Worm (Caenorhabditis elegans) whole organism, L3 larva: Measurements from ENCODE around the gene Y66C5A.1.

Source experiments
- ZK546.5 ChIP-seq: sonication (generic microtip); optimal IDR thresholded peaks from 2 replicates; lab custom pipeline; 2017; ENCODE audit warnings: missing biosample characterization, missing genetic modification characterization
- daf-12 ChIP-seq: fragments of 150-350 bp; optimal IDR thresholded peaks from 2 replicates; lab custom pipeline; 2014; ENCODE audit warnings: missing biosample characterization, missing genetic modification reagents, missing genetic modification characterization
- elt-1 ChIP-seq: fragments of 150-350 bp; optimal IDR thresholded peaks from 2 replicates; lab custom pipeline; 2014; ENCODE audit warnings: missing biosample characterization, missing genetic modification characterization
- nhr-67 ChIP-seq: fragments of 150-350 bp; optimal IDR thresholded peaks from 2 replicates; lab custom pipeline; 2014; ENCODE audit warnings: missing biosample characterization, missing genetic modification characterization
- pqm-1 ChIP-seq: fragments of 150-350 bp; optimal IDR thresholded peaks from 2 replicates; lab custom pipeline; 2017; ENCODE audit warnings: missing biosample characterization, missing genetic modification characterization, inconsistent platforms
- ztf-4 ChIP-seq: fragments of 150-350 bp; optimal IDR thresholded peaks from 2 replicates; lab custom pipeline; 2014; ENCODE audit warnings: missing biosample characterization, missing genetic modification characterization

ce11 chrX:14421529-14421982 is 33.8 kb downstream of the Y66C5A.1 start, which contains the start of gene F23D12.2:
- no peak for TF ChIP-seq ztf-4 (tag; lab: Kevin White, UChicago)
- TF ChIP-seq elt-1 (tag; lab: Kevin White, UChicago), result no peak
- TF ChIP-seq ZK546.5, result no peak
- TF ChIP-seq daf-12 (tag; lab: Kevin White, UChicago), result no peak
- TF ChIP-seq pqm-1 (tag; lab: Kevin White, UChicago), result no peak
- no peak for TF ChIP-seq nhr-67
